Fruit fly (Drosophila melanogaster): ENCODE measurements around the gene CG33777.

DNA sequence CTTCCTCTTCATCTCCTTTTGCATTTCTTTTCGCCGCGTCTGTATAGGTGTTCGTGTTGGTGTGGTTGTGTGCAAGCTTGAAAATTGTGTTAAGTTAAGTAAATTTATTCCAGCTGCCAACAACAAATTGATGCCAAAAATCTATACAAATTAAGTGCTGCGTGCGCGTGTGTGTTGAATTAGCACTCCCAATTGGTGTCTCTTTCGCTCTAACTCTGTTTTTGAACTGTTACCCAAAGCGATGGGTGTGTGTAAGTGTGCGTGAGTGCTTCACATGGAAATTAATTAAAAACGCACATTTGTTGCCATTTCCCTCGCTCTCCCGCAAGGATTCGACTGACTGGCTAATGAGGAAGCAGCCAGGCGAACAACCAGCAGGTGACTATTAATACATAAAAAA, 12.5 kb downstream of the CG33777 start:
- TF ChIP-seq CG8478 (optimal IDR thresholded peaks at IDR 0.05) (no peak), CTCF (optimal IDR thresholded peaks at IDR 0.05) (no peak)

All from S2 (cell line).